Fruit fly (Drosophila melanogaster): ENCODE results near the gene Ir62a.

Gene Ir62a

dm6 chr3L:1569162-1569965, 38.3 kb upstream of the Ir62a start, which contains the start of gene Tmep:
Gene Tmep, plus strand, starts transcription at chr3L:1569181.
- TF ChIP-seq insv (optimal IDR thresholded peaks at IDR 0.05) (no peak), Sin3A (optimal IDR thresholded peaks at IDR 0.05) (no peak), Myc (optimal IDR thresholded peaks at IDR 0.05) (no peak), psq (optimal IDR thresholded peaks at IDR 0.05) (no peak), h (optimal IDR thresholded peaks at IDR 0.05) (no peak), ttk (optimal IDR thresholded peaks at IDR 0.05) (no peak)

- TF ChIP-seq ttk (optimal IDR thresholded peaks at IDR 0.05) (no peak), h (optimal IDR thresholded peaks at IDR 0.05) (no peak), psq (optimal IDR thresholded peaks at IDR 0.05) (no peak), insv (optimal IDR thresholded peaks at IDR 0.05) (no peak), Sin3A (optimal IDR thresholded peaks at IDR 0.05) (no peak), Myc (optimal IDR thresholded peaks at IDR 0.05) (no peak)
These were observed 37.4 kb upstream of the Ir62a start, which contains the start of gene CG7879 for dm6 chr3L:1568225-1569161. Gene CG7879, minus strand, starts transcription at chr3L:1568608.

dm6 chr3L:1565092-1565491, 34.0 kb upstream of the Ir62a start, which contains the start of gene CG12003:
Gene CG12003, plus strand, starts transcription at chr3L:1565392.
- TF ChIP-seq ttk (optimal IDR thresholded peaks at IDR 0.05) (no peak), insv (optimal IDR thresholded peaks at IDR 0.05) (no peak), h (optimal IDR thresholded peaks at IDR 0.05) (no peak), Sin3A (optimal IDR thresholded peaks at IDR 0.05) (no peak), psq (optimal IDR thresholded peaks at IDR 0.05) (no peak), Myc (optimal IDR thresholded peaks at IDR 0.05) (no peak)

dm6 chr3L:1558178-1558788, 27.2 kb upstream of the Ir62a start, which contains the start of the genes Pex10 and CG12099:
Gene Pex10, plus strand, starts transcription at chr3L:1558228.
Gene CG12099, minus strand, starts transcription at chr3L:1558484.
- no peak for TF ChIP-seq Sin3A (optimal IDR thresholded peaks at IDR 0.05)
- TF ChIP-seq h (optimal IDR thresholded peaks at IDR 0.05) = no peak
- TF ChIP-seq Myc (optimal IDR thresholded peaks at IDR 0.05) = no peak
- TF ChIP-seq ttk (optimal IDR thresholded peaks at IDR 0.05) = no peak
- TF ChIP-seq insv (optimal IDR thresholded peaks at IDR 0.05) = no peak
- TF ChIP-seq psq (optimal IDR thresholded peaks at IDR 0.05) = no peak

dm6 chr3L:1553193-1553592, 22.1 kb upstream of the Ir62a start, which contains the start of gene Pcyt2:
Gene Pcyt2, plus strand, starts transcription at chr3L:1553493.
- no peak for TF ChIP-seq Sin3A (optimal IDR thresholded peaks at IDR 0.05)
- TF ChIP-seq insv (optimal IDR thresholded peaks at IDR 0.05) = no peak
- TF ChIP-seq ttk (optimal IDR thresholded peaks at IDR 0.05) = no peak
- TF ChIP-seq Myc (optimal IDR thresholded peaks at IDR 0.05) = no peak
- TF ChIP-seq psq (optimal IDR thresholded peaks at IDR 0.05) = no peak
- no peak for TF ChIP-seq h (optimal IDR thresholded peaks at IDR 0.05)

dm6 chr3L:1550914-1551313, 19.9 kb upstream of the Ir62a start:
- TF ChIP-seq h (optimal IDR thresholded peaks at IDR 0.05) = no peak
- no peak for TF ChIP-seq ttk (optimal IDR thresholded peaks at IDR 0.05)
- no peak for TF ChIP-seq psq (optimal IDR thresholded peaks at IDR 0.05)
- TF ChIP-seq Myc (optimal IDR thresholded peaks at IDR 0.05) = no peak
- no peak for TF ChIP-seq insv (optimal IDR thresholded peaks at IDR 0.05)
- TF ChIP-seq Sin3A (optimal IDR thresholded peaks at IDR 0.05) = no peak

- no peak for TF ChIP-seq Sin3A (optimal IDR thresholded peaks at IDR 0.05)
- TF ChIP-seq Myc (optimal IDR thresholded peaks at IDR 0.05) = no peak
- no peak for TF ChIP-seq ttk (optimal IDR thresholded peaks at IDR 0.05)
- TF ChIP-seq psq (optimal IDR thresholded peaks at IDR 0.05) = no peak
- TF ChIP-seq insv (optimal IDR thresholded peaks at IDR 0.05) = no peak
- no peak for TF ChIP-seq h (optimal IDR thresholded peaks at IDR 0.05)
These were observed 18.6 kb upstream of the Ir62a start for dm6 chr3L:1549634-1550071.

dm6 chr3L:1549148-1549547, 18.1 kb upstream of the Ir62a start:
- no peak for TF ChIP-seq Sin3A (optimal IDR thresholded peaks at IDR 0.05)
- no peak for TF ChIP-seq h (optimal IDR thresholded peaks at IDR 0.05)
- TF ChIP-seq psq (optimal IDR thresholded peaks at IDR 0.05) = no peak
- no peak for TF ChIP-seq ttk (optimal IDR thresholded peaks at IDR 0.05)
- no peak for TF ChIP-seq Myc (optimal IDR thresholded peaks at IDR 0.05)
- no peak for TF ChIP-seq insv (optimal IDR thresholded peaks at IDR 0.05)

- TF ChIP-seq psq (optimal IDR thresholded peaks at IDR 0.05) (no peak), insv (optimal IDR thresholded peaks at IDR 0.05) (no peak), ttk (optimal IDR thresholded peaks at IDR 0.05) (no peak), Myc (optimal IDR thresholded peaks at IDR 0.05) (no peak)
These were observed 17.4 kb upstream of the Ir62a start for dm6 chr3L:1548345-1548970.

- TF ChIP-seq insv (optimal IDR thresholded peaks at IDR 0.05) (no peak), ttk (optimal IDR thresholded peaks at IDR 0.05) (no peak), Myc (optimal IDR thresholded peaks at IDR 0.05) (no peak), Sin3A (optimal IDR thresholded peaks at IDR 0.05) (no peak), psq (optimal IDR thresholded peaks at IDR 0.05) (no peak), h (optimal IDR thresholded peaks at IDR 0.05) (no peak)
These were observed 16.1 kb upstream of the Ir62a start for dm6 chr3L:1547117-1547507.
